Worm (Caenorhabditis elegans): ENCODE results near the gene Y59A8B.19.

DNA sequence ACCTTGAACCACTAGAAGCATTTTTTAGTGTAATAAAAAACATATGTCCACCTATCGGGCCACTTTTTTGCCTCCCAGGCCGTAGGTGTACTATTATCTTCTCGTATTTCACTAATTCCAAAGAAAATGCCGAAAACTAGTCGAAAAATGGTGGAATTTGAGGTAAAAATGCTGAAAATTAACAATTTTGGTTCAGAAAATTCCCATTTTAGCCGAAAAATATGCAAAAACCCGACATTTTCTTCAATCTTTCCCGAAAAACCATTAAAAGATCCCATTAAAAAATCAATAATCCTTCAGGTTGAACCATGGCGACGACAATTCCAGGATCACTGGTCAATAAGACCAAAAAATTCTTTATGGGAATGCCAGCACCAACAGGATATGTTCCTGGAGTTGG is 15.1 kb downstream of the Y59A8B.19 start, which contains the start of gene prp-6:
- TF ChIP-seq W03F9.2 (tag; optimal IDR thresholded peaks at IDR 0.05) (no peak), him-1 (tag; optimal IDR thresholded peaks at IDR 0.05) (no peak), dao-5 (tag; optimal IDR thresholded peaks at IDR 0.05) (no peak)

All from whole organism, L4/young adult.